Worm (Caenorhabditis elegans) whole organism, L2 larva: ENCODE results near the gene mfsd-8.
A peak's percentile ranks its signal among the peaks of the same experiment; 100 is the strongest.

ENCODE experiments used
- F13H6.1 ChIP-seq: sonication (generic microtip); optimal IDR thresholded peaks from 2 replicates; lab custom pipeline; 2016; ENCODE audit warnings: missing genetic modification characterization, missing compliant biosample characterization
- Y55F3AM.14 ChIP-seq: fragments of 200-800 bp; sonication (Bioruptor generic); optimal IDR thresholded peaks from 2 replicates; lab custom pipeline; 2018; ENCODE audit warnings: mild to moderate bottlenecking, missing genetic modification characterization, missing compliant biosample characterization
- ZK546.5 ChIP-seq: sonication (generic microtip); optimal IDR thresholded peaks from 2 replicates; lab custom pipeline; 2017; ENCODE audit warnings: missing biosample characterization, missing genetic modification characterization
- alr-1 ChIP-seq: fragments of 150-350 bp; optimal IDR thresholded peaks from 2 replicates; lab custom pipeline; 2014; ENCODE audit warnings: missing biosample characterization, missing genetic modification characterization
- aly-2 ChIP-seq: fragments of 150-350 bp; optimal IDR thresholded peaks from 2 replicates; lab custom pipeline; 2014; ENCODE audit warnings: missing biosample characterization, missing genetic modification characterization
- ama-1 ChIP-seq: fragments of 150-350 bp; optimal IDR thresholded peaks from 2 replicates; lab custom pipeline; 2018; ENCODE audit warnings: inconsistent platforms
- blmp-1 ChIP-seq: sonication (generic microtip); optimal IDR thresholded peaks from 2 replicates; lab custom pipeline; 2017; ENCODE audit warnings: missing genetic modification characterization, mild to moderate bottlenecking, missing compliant biosample characterization, antibody characterized with exemption, moderate library complexity; ENCODE audit not compliant: insufficient read depth
- ceh-82 ChIP-seq: fragments of 150-350 bp; optimal IDR thresholded peaks from 2 replicates; lab custom pipeline; 2014; ENCODE audit warnings: missing biosample characterization, missing genetic modification characterization
- crh-2 ChIP-seq: sonication (generic microtip); optimal IDR thresholded peaks from 2 replicates; lab custom pipeline; 2017; ENCODE audit warnings: missing biosample characterization, missing genetic modification characterization
- egl-27 ChIP-seq: sonication (generic microtip); optimal IDR thresholded peaks from 3 replicates; lab custom pipeline; 2017; ENCODE audit warnings: missing biosample characterization, missing genetic modification reagents, missing genetic modification characterization
- fos-1 ChIP-seq: fragments of 150-350 bp; optimal IDR thresholded peaks from 2 replicates; lab custom pipeline; 2014; ENCODE audit warnings: missing biosample characterization, missing genetic modification characterization
- gmeb-1 ChIP-seq: fragments of 150-350 bp; optimal IDR thresholded peaks from 2 replicates; lab custom pipeline; 2014; ENCODE audit warnings: missing biosample characterization, missing genetic modification characterization
- lin-39 ChIP-seq: fragments of 150-350 bp; optimal IDR thresholded peaks from 2 replicates; lab custom pipeline; 2014; ENCODE audit warnings: missing biosample characterization, missing genetic modification reagents, missing genetic modification characterization
- lsy-2 ChIP-seq, 2 experiments: fragments of 150-350 bp in 1 of 2; sonication (generic microtip) in 1 of 2; optimal IDR thresholded peaks; 2 replicates each; lab custom pipeline; 2014 to 2017; ENCODE audit warnings: missing biosample characterization in 2 of 2, missing genetic modification characterization in 2 of 2
- mab-5 ChIP-seq: fragments of 150-350 bp; optimal IDR thresholded peaks from 2 replicates; lab custom pipeline; 2014; ENCODE audit warnings: missing biosample characterization, missing genetic modification characterization
- mbf-1 ChIP-seq: sonication (generic microtip); optimal IDR thresholded peaks from 2 replicates; lab custom pipeline; 2017; ENCODE audit warnings: missing biosample characterization, missing genetic modification characterization
- mdl-1 ChIP-seq, 2 experiments: fragments of 150-350 bp in 1 of 2; sonication (generic microtip) in 1 of 2; optimal IDR thresholded peaks; 2 replicates each; lab custom pipeline; 2017; ENCODE audit warnings: missing biosample characterization in 2 of 2, missing genetic modification characterization in 2 of 2
- nhr-10 ChIP-seq: sonication (generic microtip); optimal IDR thresholded peaks from 2 replicates; lab custom pipeline; 2017; ENCODE audit warnings: missing biosample characterization, missing genetic modification characterization
- nhr-12 ChIP-seq: fragments of 150-350 bp; optimal IDR thresholded peaks from 2 replicates; lab custom pipeline; 2014; ENCODE audit warnings: missing biosample characterization, missing genetic modification characterization
- nhr-129 ChIP-seq: fragments of 150-350 bp; optimal IDR thresholded peaks from 2 replicates; lab custom pipeline; 2014; ENCODE audit warnings: missing biosample characterization, missing genetic modification characterization
- nhr-23 ChIP-seq: fragments of 150-350 bp; optimal IDR thresholded peaks from 2 replicates; lab custom pipeline; 2014; ENCODE audit warnings: missing biosample characterization, missing genetic modification reagents, missing genetic modification characterization
- nhr-25 ChIP-seq: fragments of 150-350 bp; sonication (generic microtip); optimal IDR thresholded peaks from 3 replicates; lab custom pipeline; 2014; ENCODE audit warnings: missing biosample characterization, missing genetic modification characterization
- nhr-77 ChIP-seq: fragments of 150-350 bp; optimal IDR thresholded peaks from 2 replicates; lab custom pipeline; 2014; ENCODE audit warnings: missing biosample characterization, missing genetic modification characterization
- peb-1 ChIP-seq: fragments of 150-350 bp; optimal IDR thresholded peaks from 2 replicates; lab custom pipeline; 2014; ENCODE audit warnings: missing biosample characterization, missing genetic modification characterization
- skn-1 ChIP-seq: sonication (generic microtip); optimal IDR thresholded peaks from 2 replicates; lab custom pipeline; 2017; ENCODE audit warnings: missing biosample characterization, missing genetic modification characterization
- sma-3 ChIP-seq: sonication (generic microtip); optimal IDR thresholded peaks from 2 replicates; lab custom pipeline; 2016; ENCODE audit warnings: missing genetic modification reagents, missing genetic modification characterization, missing compliant biosample characterization
- sma-9 ChIP-seq, 2 experiments: fragments of 150-350 bp in 1 of 2; sonication (generic microtip) in 1 of 2; optimal IDR thresholded peaks; 2 replicates each; lab custom pipeline; 2014 to 2016; ENCODE audit warnings: missing genetic modification characterization in 2 of 2, mild to moderate bottlenecking in 1 of 2, missing biosample characterization in 1 of 2, missing compliant biosample characterization in 1 of 2, missing genetic modification reagents in 1 of 2, moderate library complexity in 1 of 2
- snpc-4 ChIP-seq: fragments of 150-350 bp; optimal IDR thresholded peaks from 2 replicates; lab custom pipeline; 2014; ENCODE audit warnings: missing biosample characterization, missing genetic modification characterization
- unc-39 ChIP-seq: fragments of 150-350 bp; optimal IDR thresholded peaks from 2 replicates; lab custom pipeline; 2014; ENCODE audit warnings: missing biosample characterization, missing genetic modification characterization
- unc-55 ChIP-seq: fragments of 150-350 bp; sonication (generic microtip); optimal IDR thresholded peaks from 3 replicates; lab custom pipeline; 2014; ENCODE audit warnings: missing biosample characterization, missing genetic modification reagents, missing genetic modification characterization
- unc-62 ChIP-seq: fragments of 150-350 bp; optimal IDR thresholded peaks from 2 replicates; lab custom pipeline; 2014; ENCODE audit warnings: missing biosample characterization, missing genetic modification reagents, missing genetic modification characterization
- ztf-11 ChIP-seq: sonication (generic microtip); optimal IDR thresholded peaks from 2 replicates; lab custom pipeline; 2017; ENCODE audit warnings: missing biosample characterization, missing genetic modification characterization
- ztf-4 ChIP-seq: fragments of 150-350 bp; optimal IDR thresholded peaks from 2 replicates; lab custom pipeline; 2014; ENCODE audit warnings: missing biosample characterization, missing genetic modification characterization

Gene mfsd-8

DNA sequence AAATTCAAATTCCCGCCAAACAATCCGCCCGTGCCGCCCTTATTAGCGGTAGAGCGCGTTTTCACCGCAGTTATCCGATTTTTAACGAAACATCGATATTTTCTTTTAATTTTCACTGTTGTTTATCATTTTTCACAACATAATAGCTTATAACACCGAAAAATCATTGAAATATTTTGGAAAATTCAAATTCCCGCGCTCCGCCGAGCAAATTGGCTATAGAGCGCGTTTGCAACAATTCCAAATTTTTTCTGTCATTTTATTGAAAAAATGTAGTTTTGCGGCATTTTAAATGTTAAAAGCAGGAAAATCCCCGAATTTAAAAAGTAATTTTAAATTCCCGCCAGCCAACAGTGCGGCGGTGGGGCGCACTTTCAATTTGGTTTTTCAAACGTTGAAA is 27.6 kb downstream of the mfsd-8 start:
- no peak for TF ChIP-seq peb-1 (tag; lab: Kevin White, UChicago)
- TF ChIP-seq unc-39 (tag; lab: Kevin White, UChicago), result no peak
- TF ChIP-seq nhr-77 (tag; lab: Kevin White, UChicago), result no peak
- TF ChIP-seq F13H6.1, result no peak
- TF ChIP-seq mbf-1 (tag; lab: Kevin White, UChicago), result no peak
- no peak for TF ChIP-seq Y55F3AM.14 (GFP tag; lab: Kevin White, UChicago)
- TF ChIP-seq gmeb-1 (tag; lab: Kevin White, UChicago), result no peak
- no peak for TF ChIP-seq skn-1 (tag; lab: Kevin White, UChicago)
- TF ChIP-seq mdl-1 (tag; optimal IDR thresholded peaks at IDR 0.05; lab: Kevin White, UChicago), result no peak
- TF ChIP-seq nhr-10 (tag; lab: Kevin White, UChicago), result no peak
- no peak for TF ChIP-seq snpc-4
- TF ChIP-seq nhr-23 (tag; lab: Kevin White, UChicago), result no peak
- no peak for TF ChIP-seq alr-1 (tag; lab: Kevin White, UChicago)
- TF ChIP-seq sma-9 (GFP tag; optimal IDR thresholded peaks at IDR 0.05; lab: Kevin White, UChicago), result no peak
- TF ChIP-seq sma-9 (tag; optimal IDR thresholded peaks at IDR 0.05; lab: Kevin White, UChicago), result no peak
- TF ChIP-seq nhr-25 (tag; lab: Kevin White, UChicago), result no peak
- TF ChIP-seq, all 48 proteins: peak for 0

DNA sequence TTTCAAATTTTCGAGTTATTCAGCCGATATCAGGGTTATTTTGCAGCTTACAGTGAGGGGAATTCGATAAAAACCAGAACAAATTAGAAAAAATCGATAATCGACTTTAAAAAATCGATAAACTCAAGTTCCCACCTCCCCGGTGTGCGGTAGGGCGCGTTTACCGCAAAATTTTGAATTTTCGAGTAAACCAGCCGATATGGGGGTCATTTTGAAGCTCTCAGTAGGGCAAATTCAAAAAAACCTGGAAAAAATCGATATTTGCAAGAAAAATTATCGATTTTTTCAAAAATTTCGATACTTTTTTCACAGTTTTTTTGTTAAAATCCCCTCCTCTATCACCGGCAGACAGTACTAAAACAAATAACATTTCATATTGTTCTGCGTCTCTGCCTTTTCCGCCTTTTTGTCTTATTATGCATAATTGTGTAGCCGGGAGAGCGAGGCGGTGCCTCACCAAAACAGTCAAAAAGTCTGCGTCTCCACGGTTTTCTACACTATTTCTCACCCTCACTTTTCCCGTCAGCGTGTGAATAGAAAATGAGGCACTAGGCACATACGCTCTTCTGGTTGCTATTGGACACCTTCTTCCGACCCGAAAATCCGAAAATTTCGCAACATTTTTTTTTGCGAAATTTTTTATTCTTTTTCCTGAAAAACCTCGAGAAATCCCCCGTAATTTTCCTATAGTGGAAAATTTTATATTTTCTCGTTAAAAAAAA is 28.9 kb downstream of the mfsd-8 start, which contains the start of gene ral-1:
Gene ral-1, plus strand, starts transcription at position 435 of the 722 bp plus-strand sequence.
- peak; percentile 13 for TF ChIP-seq fos-1
- no peak for TF ChIP-seq nhr-23 (tag; lab: Kevin White, UChicago)

DNA sequence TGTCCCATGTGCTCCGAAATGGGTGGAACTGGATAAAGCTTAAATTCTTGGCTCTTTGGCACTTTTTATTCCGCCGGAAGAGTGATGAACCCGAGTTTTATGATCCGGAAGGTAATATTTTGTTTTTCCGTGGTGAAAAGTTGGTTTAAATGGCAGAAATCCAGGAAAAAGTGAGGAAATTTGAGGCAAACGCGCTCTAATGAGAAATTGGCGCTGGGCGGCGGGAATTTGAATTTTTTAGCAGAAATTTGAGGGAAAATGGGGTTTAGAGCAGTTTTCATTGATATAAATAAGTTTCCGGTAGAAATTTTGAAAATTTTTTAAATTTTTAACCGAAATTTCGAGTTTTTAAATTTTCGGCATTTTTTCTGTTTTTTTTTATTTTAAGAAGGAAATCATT is 29.5 kb downstream of the mfsd-8 start:
- TF ChIP-seq fos-1, result no peak
- TF ChIP-seq crh-2 (tag; lab: Kevin White, UChicago), result no peak
- no peak for TF ChIP-seq mab-5 (tag; lab: Kevin White, UChicago)
- no peak for TF ChIP-seq nhr-77 (tag; lab: Kevin White, UChicago)
- TF ChIP-seq sma-9 (GFP tag; optimal IDR thresholded peaks at IDR 0.05; lab: Kevin White, UChicago), result no peak
- TF ChIP-seq sma-9 (tag; optimal IDR thresholded peaks at IDR 0.05; lab: Kevin White, UChicago), result no peak
- TF ChIP-seq ama-1 (lab: Kevin White, UChicago), result no peak
- no peak for TF ChIP-seq ZK546.5 (tag; lab: Kevin White, UChicago)
- no peak for TF ChIP-seq unc-62 (GFP tag; lab: Kevin White, UChicago)
- TF ChIP-seq sma-3, result no peak
- TF ChIP-seq alr-1 (tag; lab: Kevin White, UChicago), result no peak

DNA sequence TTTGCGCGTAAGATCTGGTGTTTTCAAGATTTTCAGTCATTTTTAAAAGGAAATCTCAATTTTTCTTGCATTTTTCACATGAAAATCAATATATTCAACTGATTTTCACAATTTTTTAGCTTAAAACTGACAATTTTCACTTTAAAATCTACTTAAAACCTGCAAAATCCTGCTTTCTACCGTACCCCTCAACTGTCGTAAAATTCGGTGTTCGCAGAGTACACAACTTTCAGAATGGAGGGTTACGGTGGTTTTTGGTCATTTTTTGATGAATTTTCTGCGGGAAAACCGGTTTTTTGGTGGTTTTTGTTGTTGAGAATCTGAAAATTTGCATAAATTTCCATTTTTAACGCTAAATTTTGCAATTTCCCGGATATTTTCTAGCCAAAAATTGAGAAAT is 30.0 kb downstream of the mfsd-8 start:
- no peak for TF ChIP-seq sma-3
- TF ChIP-seq lsy-2 (tag; optimal IDR thresholded peaks at IDR 0.05; lab: Kevin White, UChicago), result peak in 1 of 2 experiments; percentile 86

DNA sequence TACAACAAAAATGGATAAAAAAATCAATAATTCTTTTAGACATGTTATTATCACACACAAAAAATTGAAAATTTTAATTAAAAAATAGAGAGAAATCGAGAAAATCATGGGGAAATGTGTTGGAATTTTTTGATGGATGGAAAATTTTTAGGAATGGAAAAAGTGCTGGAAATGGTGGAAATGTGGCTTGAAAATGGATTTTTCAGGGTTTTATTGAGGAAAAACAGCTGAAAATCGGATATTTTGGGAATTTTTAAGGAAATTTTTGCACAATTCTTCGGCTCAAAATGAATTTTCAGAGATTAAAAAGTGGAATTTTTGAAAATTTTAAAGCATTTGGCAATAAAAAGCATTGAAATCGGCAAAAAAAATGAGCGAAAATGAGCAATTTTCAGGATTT is 35.8 kb downstream of the mfsd-8 start:
- no peak for TF ChIP-seq mdl-1 (tag; optimal IDR thresholded peaks at IDR 0.05; lab: Kevin White, UChicago)
- TF ChIP-seq ztf-4 (tag; lab: Kevin White, UChicago), result no peak
- TF ChIP-seq skn-1 (tag; lab: Kevin White, UChicago), result no peak
- no peak for TF ChIP-seq aly-2 (tag; lab: Kevin White, UChicago)
- TF ChIP-seq Y55F3AM.14 (GFP tag; lab: Kevin White, UChicago), result no peak
- no peak for TF ChIP-seq alr-1 (tag; lab: Kevin White, UChicago)
- TF ChIP-seq nhr-12 (tag; lab: Kevin White, UChicago), result no peak
- no peak for TF ChIP-seq egl-27 (tag; lab: Kevin White, UChicago)
- no peak for TF ChIP-seq lin-39 (tag; lab: Kevin White, UChicago)
- no peak for TF ChIP-seq nhr-77 (tag; lab: Kevin White, UChicago)
- TF ChIP-seq nhr-129 (tag; lab: Kevin White, UChicago), result no peak
- TF ChIP-seq ztf-11 (tag; lab: Kevin White, UChicago), result no peak
- TF ChIP-seq unc-55, result no peak
- TF ChIP-seq F13H6.1, result no peak
- TF ChIP-seq blmp-1 (tag; lab: Kevin White, UChicago), result no peak
- TF ChIP-seq snpc-4, result no peak
- no peak for TF ChIP-seq ceh-82
- TF ChIP-seq, all 48 proteins: peak for 0
